Fruit fly (Drosophila melanogaster) Kc167 (cell line): ENCODE data around the gene ckd.

Experiments used
- Sin3A ChIP-seq: fragments of >200 bp; optimal IDR thresholded peaks from 2 replicates; lab custom pipeline; 2018; ENCODE audit warnings: missing external identifiers
- psq ChIP-seq: fragments of >200 bp; optimal IDR thresholded peaks from 2 replicates; lab custom pipeline; 2017; ENCODE audit warnings: missing external identifiers

dm6 chr3L:3248714-3249663 is 8.7 kb upstream of the ckd start:
- TF ChIP-seq Sin3A (no peak), psq (lab: Kevin White, UChicago) (no peak)
